Fruit fly (Drosophila melanogaster) whole organism, embryonic: ENCODE measurements around the gene CG11617.

Source experiments
- Awh ChIP-seq: fragments of 200-800 bp; sonication (Bioruptor generic); IDR thresholded peaks from 2 replicates; pipeline ENCODE4, ENCODE4 v1.3.6; 2022; ENCODE audit warnings: missing biosample characterization, missing genetic modification characterization
- B-H2 ChIP-seq: fragments of 200-800 bp; sonication (Bioruptor generic); optimal IDR thresholded peaks from 2 replicates; lab custom pipeline; 2018; ENCODE audit warnings: missing biosample characterization, mild to moderate bottlenecking, missing genetic modification characterization
- Bgb ChIP-seq: fragments of 200-800 bp; sonication (Bioruptor generic); IDR thresholded peaks from 2 replicates; pipeline ENCODE4 v1.3.6; 2022; ENCODE audit warnings: missing biosample characterization, missing genetic modification characterization; ENCODE audit not compliant: partially characterized antibody
- CG10431 ChIP-seq: fragments of 200-800 bp; sonication (Bioruptor generic); optimal IDR thresholded peaks from 3 replicates; lab custom pipeline; 2018; ENCODE audit warnings: missing biosample characterization, mild to moderate bottlenecking, missing genetic modification characterization
- CG11696 ChIP-seq: fragments of 200-800 bp; sonication (Bioruptor generic); IDR thresholded peaks from 2 replicates; pipeline ENCODE4 v1.3.6; 2022; ENCODE audit warnings: missing biosample characterization, missing genetic modification characterization
- CG12236 ChIP-seq: fragments of 200-800 bp; sonication (Bioruptor generic); optimal IDR thresholded peaks from 2 replicates; lab custom pipeline; 2016; ENCODE audit warnings: missing biosample characterization, missing genetic modification characterization
- CG12659 ChIP-seq: fragments of 200-800 bp; sonication (Bioruptor generic); optimal IDR thresholded peaks from 3 replicates; lab custom pipeline; 2017; ENCODE audit warnings: mild to moderate bottlenecking, missing biosample characterization, missing genetic modification reagents, missing genetic modification characterization
- CG13296 ChIP-seq: fragments of 200-800 bp; sonication (Bioruptor generic); optimal IDR thresholded peaks from 3 replicates; lab custom pipeline; 2018; ENCODE audit warnings: missing biosample characterization, mild to moderate bottlenecking, missing genetic modification characterization
- CG13624 ChIP-seq: fragments of 200-800 bp; sonication (Bioruptor generic); optimal IDR thresholded peaks from 2 replicates; lab custom pipeline; 2016; ENCODE audit warnings: missing biosample characterization, missing genetic modification characterization
- CG14710 ChIP-seq: fragments of 200-800 bp; sonication (Bioruptor generic); optimal IDR thresholded peaks from 3 replicates; lab custom pipeline; 2019; ENCODE audit warnings: missing biosample characterization, mild to moderate bottlenecking, missing genetic modification characterization, moderate library complexity
- CG15479 ChIP-seq: fragments of 200-800 bp; sonication (Bioruptor generic); optimal IDR thresholded peaks from 3 replicates; lab custom pipeline; 2019; ENCODE audit warnings: missing biosample characterization, mild to moderate bottlenecking, missing genetic modification characterization, moderate library complexity
- CG15514 ChIP-seq: fragments of 200-800 bp; sonication (Bioruptor generic); optimal IDR thresholded peaks from 3 replicates; lab custom pipeline; 2017; ENCODE audit warnings: missing biosample characterization, missing genetic modification characterization, mild to moderate bottlenecking, moderate library complexity, missing genetic modification reagents
- CG17568 ChIP-seq: fragments of 200-800 bp; sonication (Bioruptor generic); optimal IDR thresholded peaks from 2 replicates; lab custom pipeline; 2018; ENCODE audit warnings: missing biosample characterization, mild to moderate bottlenecking, missing genetic modification characterization, moderate library complexity
- CG1832 ChIP-seq: fragments of 200-800 bp; sonication (Bioruptor generic); optimal IDR thresholded peaks from 2 replicates; lab custom pipeline; 2017; ENCODE audit warnings: missing biosample characterization, mild to moderate bottlenecking, missing genetic modification characterization, inconsistent platforms
- CG3065 ChIP-seq: fragments of 200-800 bp; sonication (Bioruptor generic); optimal IDR thresholded peaks from 2 replicates; lab custom pipeline; 2016; ENCODE audit warnings: missing biosample characterization, missing genetic modification characterization
- CG33213 ChIP-seq: fragments of 200-800 bp; sonication (Bioruptor generic); optimal IDR thresholded peaks from 3 replicates; lab custom pipeline; 2016; ENCODE audit warnings: missing biosample characterization, missing genetic modification characterization
- CG33557 ChIP-seq: fragments of 200-800 bp; sonication (Bioruptor generic); optimal IDR thresholded peaks from 2 replicates; lab custom pipeline; 2019; ENCODE audit warnings: missing biosample characterization, mild to moderate bottlenecking, missing genetic modification characterization, moderate library complexity
- CG3726 ChIP-seq: fragments of 200-800 bp; sonication (Bioruptor generic); IDR thresholded peaks from 3 replicates; pipeline ENCODE4, ENCODE4 v1.3.6; 2022; ENCODE audit warnings: missing biosample characterization, missing genetic modification characterization
- CG4424 ChIP-seq: fragments of 200-800 bp; sonication (Bioruptor generic); optimal IDR thresholded peaks from 3 replicates; lab custom pipeline; 2016; ENCODE audit warnings: missing biosample characterization, missing genetic modification characterization
- CG5180 ChIP-seq: fragments of 200-800 bp; sonication (Bioruptor generic); optimal IDR thresholded peaks from 3 replicates; lab custom pipeline; 2017; ENCODE audit warnings: missing biosample characterization, missing genetic modification characterization, mild to moderate bottlenecking, moderate library complexity, missing genetic modification reagents
- CG7839 ChIP-seq: fragments of 200-800 bp; sonication (Bioruptor generic); optimal IDR thresholded peaks from 3 replicates; lab custom pipeline; 2018; ENCODE audit warnings: missing biosample characterization, mild to moderate bottlenecking, missing genetic modification characterization, moderate library complexity
- CG8924 ChIP-seq: fragments of 200-800 bp; optimal IDR thresholded peaks from 3 replicates; lab custom pipeline; 2019; ENCODE audit warnings: missing biosample characterization, mild to moderate bottlenecking, missing genetic modification characterization, moderate library complexity
- ERR ChIP-seq: fragments of 200-800 bp; sonication (Bioruptor generic); optimal IDR thresholded peaks from 2 replicates; lab custom pipeline; 2016; ENCODE audit warnings: missing biosample characterization, missing genetic modification characterization
- Ets65A ChIP-seq: fragments of 200-800 bp; sonication (Bioruptor generic); peaks from one replicate; lab custom pipeline; 2016; ENCODE audit warnings: missing biosample characterization, missing genetic modification characterization
- Fer1 ChIP-seq: fragments of 200-800 bp; sonication (Bioruptor generic); optimal IDR thresholded peaks from 2 replicates; lab custom pipeline; 2017; ENCODE audit warnings: missing biosample characterization, mild to moderate bottlenecking, missing genetic modification characterization
- HHEX ChIP-seq: fragments of 200-800 bp; sonication (Bioruptor generic); optimal IDR thresholded peaks from 3 replicates; lab custom pipeline; 2017; ENCODE audit warnings: missing biosample characterization, mild to moderate bottlenecking, missing genetic modification characterization, missing genetic modification reagents
- Kr ChIP-seq: fragments of 200-800 bp; sonication (Bioruptor generic); optimal IDR thresholded peaks from 2 replicates; lab custom pipeline; 2017; ENCODE audit warnings: missing biosample characterization, mild to moderate bottlenecking, missing genetic modification characterization
- NC2α ChIP-seq: fragments of 200-800 bp; sonication (Bioruptor generic); optimal IDR thresholded peaks from 2 replicates; lab custom pipeline; 2016; ENCODE audit warnings: missing biosample characterization, missing genetic modification characterization
- Nf-YC ChIP-seq: fragments of 200-800 bp; optimal IDR thresholded peaks from 3 replicates; lab custom pipeline; 2019; ENCODE audit warnings: missing biosample characterization, mild to moderate bottlenecking, missing genetic modification characterization, moderate library complexity
- Xrp1 ChIP-seq: fragments of 200-800 bp; sonication (Bioruptor generic); IDR thresholded peaks from 2 replicates; pipeline ENCODE4 v1.3.6; 2022; ENCODE audit warnings: missing biosample characterization, missing genetic modification characterization
- aop ChIP-seq: fragments of 200-800 bp; sonication (Bioruptor generic); IDR thresholded peaks from 2 replicates; pipeline ENCODE4 v1.3.6; 2022; ENCODE audit warnings: missing biosample characterization, missing genetic modification characterization
- az2 ChIP-seq: fragments of 200-800 bp; sonication (Bioruptor generic); optimal IDR thresholded peaks from 3 replicates; lab custom pipeline; 2016; ENCODE audit warnings: missing biosample characterization, missing genetic modification characterization
- caup ChIP-seq: fragments of 200-800 bp; sonication (Bioruptor generic); optimal IDR thresholded peaks from 3 replicates; lab custom pipeline; 2017; ENCODE audit warnings: missing biosample characterization, mild to moderate bottlenecking, missing genetic modification characterization, moderate library complexity; ENCODE audit not compliant: severe bottlenecking
- cg ChIP-seq: fragments of 200-800 bp; sonication (Bioruptor generic); optimal IDR thresholded peaks from 3 replicates; lab custom pipeline; 2019; ENCODE audit warnings: missing biosample characterization, mild to moderate bottlenecking, missing genetic modification characterization, moderate library complexity
- cwo ChIP-seq: fragments of 200-800 bp; sonication (Bioruptor generic); optimal IDR thresholded peaks from 3 replicates; lab custom pipeline; 2017; ENCODE audit warnings: missing biosample characterization, missing genetic modification characterization, mild to moderate bottlenecking, moderate library complexity, missing genetic modification reagents
- dm ChIP-seq: fragments of 200-800 bp; sonication (Bioruptor generic); optimal IDR thresholded peaks from 3 replicates; lab custom pipeline; 2016; ENCODE audit warnings: missing biosample characterization, missing genetic modification characterization
- eve ChIP-seq, 2 experiments: fragments of >200 bp; optimal IDR thresholded peaks; 2 replicates each; lab custom pipeline; 2017; ENCODE audit warnings: missing biosample characterization in 2 of 2, missing genetic modification characterization in 2 of 2
- ewg ChIP-seq: fragments of 200-800 bp; sonication (Bioruptor generic); optimal IDR thresholded peaks from 3 replicates; lab custom pipeline; 2017; ENCODE audit warnings: mild to moderate bottlenecking, missing biosample characterization, missing genetic modification reagents, missing genetic modification characterization
- gfzf ChIP-seq: fragments of 200-800 bp; sonication (Bioruptor generic); optimal IDR thresholded peaks from 2 replicates; lab custom pipeline; 2016; ENCODE audit warnings: missing biosample characterization, mild to moderate bottlenecking, missing genetic modification characterization, moderate library complexity
- her ChIP-seq: fragments of 200-800 bp; sonication (Bioruptor generic); optimal IDR thresholded peaks from 2 replicates; lab custom pipeline; 2016; ENCODE audit warnings: missing biosample characterization, missing genetic modification characterization
- hkb ChIP-seq, 2 experiments: fragments of 200-800 bp in 1 of 2; fragments of >200 bp in 1 of 2; sonication (Bioruptor generic) in 1 of 2; IDR thresholded peaks in 1 of 2; optimal IDR thresholded peaks in 1 of 2; 2 replicates each; pipeline versions ENCODE4 v1.3.6 to Lab custom; 2017 to 2022; ENCODE audit warnings: missing biosample characterization in 1 of 2, missing genetic modification characterization in 1 of 2
- lilli ChIP-seq: fragments of 200-800 bp; sonication (Bioruptor generic); optimal IDR thresholded peaks from 3 replicates; lab custom pipeline; 2016; ENCODE audit warnings: missing biosample characterization, missing genetic modification characterization
- nom ChIP-seq: fragments of 200-800 bp; sonication (Bioruptor generic); optimal IDR thresholded peaks from 2 replicates; lab custom pipeline; 2017; ENCODE audit warnings: missing biosample characterization, missing genetic modification characterization, mild to moderate bottlenecking, moderate library complexity, missing genetic modification reagents
- pita ChIP-seq: fragments of 200-800 bp; sonication (Bioruptor generic); optimal IDR thresholded peaks from 2 replicates; lab custom pipeline; 2017; ENCODE audit warnings: missing biosample characterization, mild to moderate bottlenecking, missing genetic modification characterization
- ttk ChIP-seq: fragments of 200-800 bp; sonication (Bioruptor generic); IDR thresholded peaks from 2 replicates; pipeline ENCODE4 v2.1.2; 2022; ENCODE audit warnings: missing biosample characterization, missing genetic modification characterization
- tup ChIP-seq: fragments of 200-800 bp; sonication (Bioruptor generic); optimal IDR thresholded peaks from 2 replicates; lab custom pipeline; 2016; ENCODE audit warnings: missing biosample characterization, mild to moderate bottlenecking, missing genetic modification characterization, moderate library complexity
- z ChIP-seq: fragments of 200-800 bp; sonication (Bioruptor generic); IDR thresholded peaks from 3 replicates; pipeline ENCODE4 v1.3.6; 2022; ENCODE audit warnings: missing biosample characterization, missing genetic modification characterization
- zfh2 ChIP-seq: fragments of 200-800 bp; sonication (Bioruptor generic); optimal IDR thresholded peaks from 2 replicates; lab custom pipeline; 2016; ENCODE audit warnings: missing biosample characterization, missing genetic modification characterization

The CG11617 gene

dm6 chr2L:160581-161452 is 46.3 kb downstream of the CG11617 start (continued):
- no peak for TF ChIP-seq NC2α (GFP tag; lab: Kevin White, UChicago)
- TF ChIP-seq CG3726 (GFP tag; lab: Robert Waterston, UW) = no peak
- TF ChIP-seq ttk (GFP tag; lab: Robert Waterston, UW) = no peak
- TF ChIP-seq CG7839 = peak; percentile 12
- TF ChIP-seq ewg (GFP tag; lab: Kevin White, UChicago) = peak; percentile 96
- peak; percentile 52 for TF ChIP-seq CG4424 (GFP tag; lab: Kevin White, UChicago)
- TF ChIP-seq caup (GFP tag; lab: Kevin White, UChicago) = peak; percentile 48
- no peak for TF ChIP-seq Xrp1 (GFP tag; lab: Robert Waterston, UW)
- TF ChIP-seq dm (GFP tag; lab: Kevin White, UChicago) = peak; percentile 21
- TF ChIP-seq CG5180 (GFP tag; lab: Kevin White, UChicago) = no peak
- peak; percentile 49 for TF ChIP-seq Fer1 (GFP tag; lab: Kevin White, UChicago)
- no peak for TF ChIP-seq pita (GFP tag; lab: Kevin White, UChicago)
- peak; percentile 95 for TF ChIP-seq B-H2 (GFP tag; lab: Kevin White, UChicago)
- TF ChIP-seq nom (GFP tag; lab: Kevin White, UChicago) = peak; percentile 94
- TF ChIP-seq HHEX = no peak
- TF ChIP-seq CG15479 (GFP tag; lab: Kevin White, UChicago) = peak; percentile 39
- TF ChIP-seq z (GFP tag; lab: Robert Waterston, UW) = no peak
- TF ChIP-seq CG15514 (GFP tag; lab: Kevin White, UChicago) = peak; percentile 36
- peak in 1 of 2 experiments; percentile 86 for TF ChIP-seq eve (GFP tag; optimal IDR thresholded peaks at IDR 0.05; lab: Kevin White, UChicago)
- no peak for TF ChIP-seq CG13624 (GFP tag; lab: Kevin White, UChicago)
- peak; percentile 23 for TF ChIP-seq lilli (GFP tag; lab: Kevin White, UChicago)
- peak; percentile 99 for TF ChIP-seq Kr (GFP tag; lab: Kevin White, UChicago)
- peak; percentile 50 for TF ChIP-seq CG10431
- no peak for TF ChIP-seq CG11696 (GFP tag; lab: Robert Waterston, UW)
- TF ChIP-seq tup (GFP tag; lab: Kevin White, UChicago) = no peak
- peak; percentile 91 for TF ChIP-seq cg
- TF ChIP-seq CG1832 (GFP tag; lab: Kevin White, UChicago) = peak; percentile 92
- no peak for TF ChIP-seq CG33557
- no peak for TF ChIP-seq Bgb (GFP tag; lab: Robert Waterston, UW)
- TF ChIP-seq cwo = peak; percentile 52
- peak; percentile 44 for TF ChIP-seq CG13296 (GFP tag; lab: Kevin White, UChicago)
- no peak for TF ChIP-seq Awh (GFP tag; lab: Robert Waterston, UW)
- TF ChIP-seq zfh2 (GFP tag; lab: Kevin White, UChicago) = no peak
- TF ChIP-seq CG12659 (GFP tag; lab: Kevin White, UChicago) = peak; percentile 13
- no peak for TF ChIP-seq CG3065 (GFP tag; lab: Kevin White, UChicago)
- TF ChIP-seq hkb (optimal IDR thresholded peaks at IDR 0.05; lab: Kevin White, UChicago) = no peak
- TF ChIP-seq hkb (GFP tag; IDR thresholded peaks at IDR 0.05; lab: Robert Waterston, UW) = no peak
- no peak for TF ChIP-seq CG12236 (GFP tag; lab: Kevin White, UChicago)
- no peak for TF ChIP-seq aop (GFP tag; lab: Robert Waterston, UW)
- peak; percentile 28 for TF ChIP-seq CG8924
- TF ChIP-seq CG17568 (GFP tag; lab: Kevin White, UChicago) = peak; percentile 52
- TF ChIP-seq Ets65A = no peak
- TF ChIP-seq CG14710 (tag; lab: Kevin White, UChicago) = no peak
- TF ChIP-seq CG33213 = no peak
- peak; percentile 82 for TF ChIP-seq Nf-YC
- TF ChIP-seq her = no peak
- peak; percentile 22 for TF ChIP-seq ERR (GFP tag; lab: Kevin White, UChicago)
- no peak for TF ChIP-seq gfzf (GFP tag; lab: Kevin White, UChicago)
- TF ChIP-seq az2 (GFP tag; lab: Kevin White, UChicago) = no peak
